Fruit fly (Drosophila melanogaster) whole organism, embryonic: ENCODE measurements around the gene CG43750.
A peak's percentile ranks its signal among the peaks of the same experiment; 100 is the strongest.

Source experiments
- B-H2 ChIP-seq: fragments of 200-800 bp; sonication (Bioruptor generic); optimal IDR thresholded peaks from 2 replicates; lab custom pipeline; 2018; ENCODE audit warnings: missing biosample characterization, mild to moderate bottlenecking, missing genetic modification characterization
- Bdp1 ChIP-seq: fragments of 200-800 bp; sonication (Bioruptor generic); optimal IDR thresholded peaks from 3 replicates; lab custom pipeline; 2016; ENCODE audit warnings: missing biosample characterization, missing genetic modification characterization
- Blimp-1 ChIP-seq: fragments of 200-800 bp; sonication (Bioruptor generic); optimal IDR thresholded peaks from 3 replicates; lab custom pipeline; 2018; ENCODE audit warnings: missing biosample characterization, missing genetic modification characterization, mild to moderate bottlenecking, moderate library complexity, missing genetic modification reagents
- CG10267 ChIP-seq: fragments of 200-800 bp; sonication (Bioruptor generic); optimal IDR thresholded peaks from 2 replicates; lab custom pipeline; 2018; ENCODE audit warnings: missing biosample characterization, mild to moderate bottlenecking, missing genetic modification characterization, moderate library complexity
- CG10654 ChIP-seq: fragments of 200-800 bp; sonication (Bioruptor generic); optimal IDR thresholded peaks from 2 replicates; lab custom pipeline; 2016; ENCODE audit warnings: missing biosample characterization, missing genetic modification characterization
- CG1529 ChIP-seq: fragments of 200-800 bp; sonication (Bioruptor generic); optimal IDR thresholded peaks from 3 replicates; lab custom pipeline; 2018; ENCODE audit warnings: missing biosample characterization, missing genetic modification characterization
- CG15696 ChIP-seq: fragments of 200-800 bp; sonication (Bioruptor generic); optimal IDR thresholded peaks from 2 replicates; lab custom pipeline; 2019; ENCODE audit warnings: missing biosample characterization, mild to moderate bottlenecking, missing genetic modification characterization, moderate library complexity
- CG1603 ChIP-seq: fragments of 200-800 bp; sonication (Bioruptor generic); optimal IDR thresholded peaks from 2 replicates; lab custom pipeline; 2019; ENCODE audit warnings: missing biosample characterization, mild to moderate bottlenecking, missing genetic modification characterization, moderate library complexity
- CG16813 ChIP-seq: fragments of 200-800 bp; sonication (Bioruptor generic); IDR thresholded peaks from 3 replicates; pipeline ENCODE4 v1.3.6; 2022; ENCODE audit warnings: missing biosample characterization, missing genetic modification characterization; ENCODE audit not compliant: partially characterized antibody
- CG16815 ChIP-seq: fragments of 200-800 bp; sonication (Bioruptor generic); optimal IDR thresholded peaks from 3 replicates; lab custom pipeline; 2017; ENCODE audit warnings: missing biosample characterization, mild to moderate bottlenecking, missing genetic modification characterization
- CG1792 ChIP-seq: fragments of 200-800 bp; sonication (Bioruptor generic); optimal IDR thresholded peaks from 2 replicates; lab custom pipeline; 2016; ENCODE audit warnings: missing biosample characterization, missing genetic modification characterization
- CG32532 ChIP-seq: fragments of 200-800 bp; sonication (Bioruptor generic); IDR thresholded peaks from 2 replicates; pipeline ENCODE4 v1.3.6; 2022; ENCODE audit warnings: missing biosample characterization, missing genetic modification characterization
- CG34224 ChIP-seq: fragments of 200-800 bp; sonication (Bioruptor generic); IDR thresholded peaks from 3 replicates; pipeline ENCODE4 v1.3.6; 2022; ENCODE audit warnings: missing biosample characterization, missing genetic modification characterization; ENCODE audit not compliant: partially characterized antibody
- CG3726 ChIP-seq: fragments of 200-800 bp; sonication (Bioruptor generic); IDR thresholded peaks from 3 replicates; pipeline ENCODE4, ENCODE4 v1.3.6; 2022; ENCODE audit warnings: missing biosample characterization, missing genetic modification characterization
- CG7987 ChIP-seq: fragments of 200-800 bp; sonication (Bioruptor generic); optimal IDR thresholded peaks from 2 replicates; lab custom pipeline; 2018; ENCODE audit warnings: missing biosample characterization, mild to moderate bottlenecking, missing genetic modification characterization, moderate library complexity
- CG8924 ChIP-seq: fragments of 200-800 bp; optimal IDR thresholded peaks from 3 replicates; lab custom pipeline; 2019; ENCODE audit warnings: missing biosample characterization, mild to moderate bottlenecking, missing genetic modification characterization, moderate library complexity
- Chrac-16 ChIP-seq: fragments of 200-800 bp; sonication (Bioruptor generic); optimal IDR thresholded peaks from 3 replicates; lab custom pipeline; 2016; ENCODE audit warnings: missing biosample characterization, missing genetic modification characterization
- CkIIα-i1 ChIP-seq: fragments of 200-800 bp; sonication (Bioruptor generic); IDR thresholded peaks from 2 replicates; pipeline ENCODE4 v1.3.6; 2022; ENCODE audit warnings: missing biosample characterization, missing genetic modification characterization
- Fer2 ChIP-seq: fragments of 200-800 bp; sonication (Bioruptor generic); optimal IDR thresholded peaks from 2 replicates; lab custom pipeline; 2018; ENCODE audit warnings: missing biosample characterization, mild to moderate bottlenecking, missing genetic modification characterization, moderate library complexity
- Fer3 ChIP-seq: fragments of 200-800 bp; sonication (Bioruptor generic); optimal IDR thresholded peaks from 2 replicates; lab custom pipeline; 2018; ENCODE audit warnings: missing biosample characterization, mild to moderate bottlenecking, missing genetic modification characterization, moderate library complexity
- Hand ChIP-seq: fragments of 200-800 bp; sonication (Bioruptor generic); optimal IDR thresholded peaks from 2 replicates; lab custom pipeline; 2017; ENCODE audit warnings: mild to moderate bottlenecking, missing biosample characterization, missing genetic modification reagents, missing genetic modification characterization
- Hr39 ChIP-seq: fragments of >200 bp; optimal IDR thresholded peaks from 2 replicates; lab custom pipeline; 2017
- MESR4 ChIP-seq: fragments of 200-800 bp; sonication (Bioruptor generic); optimal IDR thresholded peaks from 2 replicates; lab custom pipeline; 2018; ENCODE audit warnings: missing biosample characterization, mild to moderate bottlenecking, missing genetic modification characterization, moderate library complexity
- Med ChIP-seq: fragments of 200-800 bp; sonication (Bioruptor generic); peaks from one replicate; lab custom pipeline; 2016; ENCODE audit warnings: missing biosample characterization, missing genetic modification characterization, mild to moderate bottlenecking, inconsistent platforms, moderate library complexity
- Meics ChIP-seq: fragments of 200-800 bp; sonication (Bioruptor generic); optimal IDR thresholded peaks from 2 replicates; lab custom pipeline; 2017; ENCODE audit warnings: missing biosample characterization, mild to moderate bottlenecking, missing genetic modification characterization
- Oaz ChIP-seq: fragments of 200-800 bp; sonication (Bioruptor generic); IDR thresholded peaks from 2 replicates; pipeline ENCODE4 v1.3.6; 2022; ENCODE audit warnings: missing biosample characterization, missing genetic modification characterization
- Oli ChIP-seq: fragments of 200-800 bp; sonication (Bioruptor generic); optimal IDR thresholded peaks from 2 replicates; lab custom pipeline; 2018; ENCODE audit warnings: missing biosample characterization, mild to moderate bottlenecking, missing genetic modification characterization, moderate library complexity
- Side ChIP-seq: fragments of 200-800 bp; sonication (Bioruptor generic); optimal IDR thresholded peaks from 2 replicates; lab custom pipeline; 2016; ENCODE audit warnings: missing biosample characterization, missing genetic modification characterization
- Sox100B ChIP-seq: fragments of 200-800 bp; sonication (Bioruptor generic); optimal IDR thresholded peaks from 3 replicates; lab custom pipeline; 2018; ENCODE audit warnings: missing biosample characterization, mild to moderate bottlenecking, missing genetic modification characterization
- Stat92E ChIP-seq, 3 experiments: fragments of >200 bp in 2 of 3; fragments of 200-800 bp in 1 of 3; sonication (Bioruptor generic) in 1 of 3; optimal IDR thresholded peaks; 2 replicates each; lab custom pipeline; 2017 to 2019; ENCODE audit warnings: missing biosample characterization in 3 of 3, missing genetic modification characterization in 3 of 3, mild to moderate bottlenecking in 1 of 3, moderate library complexity in 1 of 3
- ap ChIP-seq: fragments of 200-800 bp; sonication (Bioruptor generic); IDR thresholded peaks from 2 replicates; pipeline ENCODE4 v1.3.6; 2022; ENCODE audit warnings: missing biosample characterization, missing genetic modification characterization
- ase ChIP-seq: fragments of 200-800 bp; sonication (Bioruptor generic); IDR thresholded peaks from 3 replicates; pipeline ENCODE4 v1.3.6; 2022; ENCODE audit warnings: missing biosample characterization, missing genetic modification characterization
- ash1 ChIP-seq: fragments of 200-800 bp; sonication (Bioruptor generic); optimal IDR thresholded peaks from 2 replicates; lab custom pipeline; 2018; ENCODE audit warnings: missing biosample characterization, mild to moderate bottlenecking, missing genetic modification characterization
- dati ChIP-seq: fragments of 200-800 bp; sonication (Bioruptor generic); IDR thresholded peaks from 2 replicates; pipeline ENCODE4 v1.3.6; 2022; ENCODE audit warnings: missing biosample characterization, missing genetic modification characterization
- dmrt11E ChIP-seq: fragments of 200-800 bp; sonication (Bioruptor generic); optimal IDR thresholded peaks from 3 replicates; lab custom pipeline; 2018; ENCODE audit warnings: missing biosample characterization, mild to moderate bottlenecking, missing genetic modification characterization, moderate library complexity
- ems ChIP-seq: fragments of 200-800 bp; sonication (Bioruptor generic); optimal IDR thresholded peaks from 3 replicates; lab custom pipeline; 2016; ENCODE audit warnings: missing biosample characterization, missing genetic modification characterization
- gro ChIP-seq: fragments of 200-800 bp; sonication (Bioruptor generic); optimal IDR thresholded peaks from 2 replicates; lab custom pipeline; 2016; ENCODE audit warnings: missing biosample characterization, missing genetic modification characterization
- gsb-n ChIP-seq: fragments of 200-800 bp; sonication (Bioruptor generic); optimal IDR thresholded peaks from 3 replicates; lab custom pipeline; 2018; ENCODE audit warnings: missing biosample characterization, mild to moderate bottlenecking, missing genetic modification characterization
- ham ChIP-seq: fragments of 200-800 bp; sonication (Bioruptor generic); IDR thresholded peaks from 2 replicates; pipeline ENCODE4 v1.3.6; 2022; ENCODE audit warnings: missing biosample characterization, missing genetic modification characterization
- nerfin-2 ChIP-seq: fragments of 200-800 bp; sonication (Bioruptor generic); IDR thresholded peaks from 2 replicates; pipeline ENCODE4 v1.3.6; 2022; ENCODE audit warnings: missing biosample characterization, missing genetic modification characterization; ENCODE audit not compliant: partially characterized antibody
- p53 ChIP-seq: fragments of 200-800 bp; sonication (Bioruptor generic); optimal IDR thresholded peaks from 2 replicates; lab custom pipeline; 2016; ENCODE audit warnings: missing biosample characterization, missing genetic modification characterization
- pb ChIP-seq: fragments of 200-800 bp; sonication (Bioruptor generic); optimal IDR thresholded peaks from 3 replicates; lab custom pipeline; 2016; ENCODE audit warnings: missing biosample characterization, missing genetic modification characterization
- pita ChIP-seq: fragments of 200-800 bp; sonication (Bioruptor generic); optimal IDR thresholded peaks from 2 replicates; lab custom pipeline; 2017; ENCODE audit warnings: missing biosample characterization, mild to moderate bottlenecking, missing genetic modification characterization
- ranshi ChIP-seq: fragments of 200-800 bp; sonication (Bioruptor generic); IDR thresholded peaks from 2 replicates; pipeline ENCODE4 v1.3.6; 2022; ENCODE audit warnings: missing biosample characterization, missing genetic modification characterization
- rib ChIP-seq: fragments of 200-800 bp; sonication (Bioruptor generic); IDR thresholded peaks from 2 replicates; pipeline ENCODE4 v1.3.6; 2022; ENCODE audit warnings: missing biosample characterization, missing genetic modification characterization
- sd ChIP-seq: fragments of 200-800 bp; sonication (Bioruptor generic); optimal IDR thresholded peaks from 3 replicates; lab custom pipeline; 2018; ENCODE audit warnings: missing biosample characterization, mild to moderate bottlenecking, missing genetic modification characterization, moderate library complexity
- twi ChIP-seq: fragments of 200-800 bp; optimal IDR thresholded peaks from 2 replicates; lab custom pipeline; 2019; ENCODE audit warnings: missing biosample characterization, mild to moderate bottlenecking, missing genetic modification characterization, moderate library complexity
- unpg ChIP-seq: fragments of 200-800 bp; sonication (Bioruptor generic); optimal IDR thresholded peaks from 3 replicates; lab custom pipeline; 2018; ENCODE audit warnings: missing biosample characterization, mild to moderate bottlenecking, missing genetic modification characterization, moderate library complexity
- wek ChIP-seq: fragments of 200-800 bp; sonication (Bioruptor generic); optimal IDR thresholded peaks from 3 replicates; lab custom pipeline; 2018; ENCODE audit warnings: missing biosample characterization, mild to moderate bottlenecking, missing genetic modification characterization, moderate library complexity

CG43750 gene

DNA sequence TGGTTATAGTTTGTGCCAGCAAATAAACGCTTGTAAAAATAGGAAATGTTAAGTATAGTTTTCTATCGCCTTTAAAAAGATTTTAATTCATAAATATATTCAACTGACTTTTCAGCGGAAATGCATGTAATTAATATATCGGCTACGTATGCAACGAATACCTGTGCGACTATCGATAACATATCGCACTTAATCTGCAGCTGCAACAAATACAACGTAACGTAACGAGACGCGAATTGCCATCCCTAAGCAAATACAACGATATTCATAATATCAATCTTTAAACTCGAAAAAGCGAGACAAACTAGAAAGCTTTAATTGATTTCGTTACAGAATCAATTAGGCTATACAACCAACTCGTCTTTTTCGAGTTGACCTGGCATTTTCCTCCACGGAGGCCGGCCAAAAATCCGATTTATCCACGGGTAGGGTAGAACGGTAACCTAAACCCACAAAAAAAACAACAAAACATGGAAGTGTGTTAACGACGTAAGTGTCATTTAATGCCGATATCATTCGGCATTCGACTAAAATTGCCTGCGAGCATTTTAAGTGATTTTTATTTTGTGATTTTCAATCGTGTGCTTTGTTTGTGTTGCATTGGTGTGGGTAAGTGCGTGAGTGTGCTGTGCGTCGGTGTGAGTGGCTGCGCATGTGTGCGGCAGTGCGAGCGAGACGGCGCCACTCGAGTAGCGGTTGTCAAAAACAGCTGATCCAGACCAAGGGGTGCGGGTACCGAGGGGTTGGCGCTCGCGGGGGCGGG, 14.7 kb downstream of the CG43750 start, which contains the start of gene Atxn7 (continued):
- TF ChIP-seq CG34224 (peak; percentile 97), ranshi (GFP tag; lab: Robert Waterston, UW) (peak; percentile 55; the same call in 1 of the 2 replicates), ham (GFP tag; lab: Robert Waterston, UW) (no peak), dmrt11E (tag; lab: Kevin White, UChicago) (peak; percentile 72), MESR4 (GFP tag; lab: Kevin White, UChicago) (peak; percentile 76), ase (GFP tag; lab: Robert Waterston, UW) (peak; percentile 63; the same call in 1 of the 3 replicates), Hand (GFP tag; lab: Kevin White, UChicago) (no peak), Sox100B (GFP tag; lab: Kevin White, UChicago) (peak; percentile 72), rib (GFP tag; lab: Robert Waterston, UW) (peak; percentile 85), p53 (GFP tag; lab: Kevin White, UChicago) (peak; percentile 61), gsb-n (tag; lab: Kevin White, UChicago) (peak; percentile 74), twi (tag; lab: Kevin White, UChicago) (peak; percentile 34), CG15696 (tag; lab: Kevin White, UChicago) (no peak), Stat92E (GFP tag; optimal IDR thresholded peaks at IDR 0.05; lab: Kevin White, UChicago) (no peak), CG8924 (tag; lab: Kevin White, UChicago) (peak; percentile 51), pita (no peak), CG3726 (GFP tag; lab: Robert Waterston, UW) (no peak), dati (GFP tag; lab: Robert Waterston, UW) (no peak), unpg (GFP tag; lab: Kevin White, UChicago) (peak; percentile 80), pb (peak; percentile 48), CG10267 (tag; lab: Kevin White, UChicago) (peak; percentile 67), Fer3 (tag; lab: Kevin White, UChicago) (peak; percentile 63), CG1529 (peak; percentile 65), Meics (GFP tag; lab: Kevin White, UChicago) (peak; percentile 70), CG10654 (peak; percentile 15), Fer2 (tag; lab: Kevin White, UChicago) (peak; percentile 41), CG1792 (GFP tag; lab: Kevin White, UChicago) (peak; percentile 64), Med (GFP tag; lab: Kevin White, UChicago) (peak; percentile 97), Oli (peak; percentile 53), sd (tag; lab: Kevin White, UChicago) (peak; percentile 40), CG7987 (GFP tag; lab: Kevin White, UChicago) (peak; percentile 89), Blimp-1 (GFP tag; lab: Kevin White, UChicago) (peak; percentile 41), Bdp1 (GFP tag; lab: Kevin White, UChicago) (peak; percentile 4), B-H2 (GFP tag; lab: Kevin White, UChicago) (peak; percentile 72), CG16813 (GFP tag; lab: Robert Waterston, UW) (peak; percentile 97), gro (peak; percentile 78), Oaz (GFP tag; lab: Robert Waterston, UW) (peak; percentile 41), CG1603 (tag; lab: Kevin White, UChicago) (peak; percentile 92), ems (GFP tag; lab: Kevin White, UChicago) (peak; percentile 46), nerfin-2 (GFP tag; lab: Robert Waterston, UW) (peak; percentile 89), Chrac-16 (no peak), ash1 (GFP tag; lab: Kevin White, UChicago) (no peak), Hr39 (lab: Kevin White, UChicago) (no peak), Side (GFP tag; lab: Kevin White, UChicago) (peak; percentile 6), ap (GFP tag; lab: Robert Waterston, UW) (peak; percentile 61), CG32532 (peak; percentile 63), CG16815 (GFP tag; lab: Kevin White, UChicago) (no peak), wek (GFP tag; lab: Kevin White, UChicago) (peak; percentile 85), CkIIα-i1 (GFP tag; lab: Robert Waterston, UW) (no peak)
